Fruit fly (Drosophila melanogaster) whole organism, embryonic: Measurements from ENCODE around the gene Drsl1.

ENCODE experiments used
- Abd-B ChIP-seq: fragments of 200-800 bp; sonication (Bioruptor generic); optimal IDR thresholded peaks from 2 replicates; lab custom pipeline; 2018; ENCODE audit warnings: missing biosample characterization, mild to moderate bottlenecking, missing genetic modification characterization, moderate library complexity
- Blimp-1 ChIP-seq: fragments of 200-800 bp; sonication (Bioruptor generic); optimal IDR thresholded peaks from 3 replicates; lab custom pipeline; 2018; ENCODE audit warnings: missing biosample characterization, missing genetic modification characterization, mild to moderate bottlenecking, moderate library complexity, missing genetic modification reagents
- CG10267 ChIP-seq: fragments of 200-800 bp; sonication (Bioruptor generic); optimal IDR thresholded peaks from 2 replicates; lab custom pipeline; 2018; ENCODE audit warnings: missing biosample characterization, mild to moderate bottlenecking, missing genetic modification characterization, moderate library complexity
- CG10959 ChIP-seq: fragments of 200-800 bp; sonication (Bioruptor generic); IDR thresholded peaks from 2 replicates; pipeline ENCODE4 v1.3.6; 2022; ENCODE audit warnings: missing biosample characterization, missing genetic modification characterization
- CG11093 ChIP-seq: fragments of 200-800 bp; sonication (Bioruptor generic); IDR thresholded peaks from 3 replicates; pipeline ENCODE4 v1.3.6; 2022; ENCODE audit warnings: missing biosample characterization, missing genetic modification characterization
- CG11560 ChIP-seq: fragments of 200-800 bp; sonication (Bioruptor generic); IDR thresholded peaks from 3 replicates; pipeline ENCODE4 v1.3.6; 2022; ENCODE audit warnings: missing biosample characterization, missing genetic modification characterization
- CG13775 ChIP-seq: fragments of 200-800 bp; sonication (Bioruptor generic); optimal IDR thresholded peaks from 3 replicates; lab custom pipeline; 2017; ENCODE audit warnings: missing biosample characterization, mild to moderate bottlenecking, missing genetic modification characterization
- CG15696 ChIP-seq: fragments of 200-800 bp; sonication (Bioruptor generic); optimal IDR thresholded peaks from 2 replicates; lab custom pipeline; 2019; ENCODE audit warnings: missing biosample characterization, mild to moderate bottlenecking, missing genetic modification characterization, moderate library complexity
- CG1603 ChIP-seq: fragments of 200-800 bp; sonication (Bioruptor generic); optimal IDR thresholded peaks from 2 replicates; lab custom pipeline; 2019; ENCODE audit warnings: missing biosample characterization, mild to moderate bottlenecking, missing genetic modification characterization, moderate library complexity
- CG17802 ChIP-seq: fragments of 200-800 bp; sonication (Bioruptor generic); optimal IDR thresholded peaks from 2 replicates; lab custom pipeline; 2018; ENCODE audit warnings: missing biosample characterization, mild to moderate bottlenecking, missing genetic modification characterization, moderate library complexity
- CG2116 ChIP-seq: fragments of 200-800 bp; sonication (Bioruptor generic); optimal IDR thresholded peaks from 3 replicates; lab custom pipeline; 2018; ENCODE audit warnings: missing biosample characterization, mild to moderate bottlenecking, missing genetic modification characterization
- CG2199 ChIP-seq: fragments of 200-800 bp; sonication (Bioruptor generic); IDR thresholded peaks from 3 replicates; pipeline ENCODE4 v1.3.6; 2022; ENCODE audit warnings: missing biosample characterization, missing genetic modification characterization
- CG34376 ChIP-seq: fragments of 200-800 bp; sonication (Bioruptor generic); optimal IDR thresholded peaks from 2 replicates; lab custom pipeline; 2018; ENCODE audit warnings: missing biosample characterization, mild to moderate bottlenecking, missing genetic modification characterization
- CG3838 ChIP-seq: fragments of 200-800 bp; sonication (Bioruptor generic); optimal IDR thresholded peaks from 3 replicates; lab custom pipeline; 2016; ENCODE audit warnings: missing biosample characterization, missing genetic modification characterization
- CG4424 ChIP-seq: fragments of 200-800 bp; sonication (Bioruptor generic); optimal IDR thresholded peaks from 3 replicates; lab custom pipeline; 2016; ENCODE audit warnings: missing biosample characterization, missing genetic modification characterization
- CG5245 ChIP-seq: fragments of 200-800 bp; sonication (Bioruptor generic); optimal IDR thresholded peaks from 3 replicates; lab custom pipeline; 2016; ENCODE audit warnings: missing biosample characterization, missing genetic modification characterization
- CG5953 ChIP-seq: fragments of 200-800 bp; sonication (Bioruptor generic); IDR thresholded peaks from 2 replicates; pipeline ENCODE4 v1.3.6; 2022; ENCODE audit warnings: missing biosample characterization, missing genetic modification characterization
- CG8089 ChIP-seq: fragments of 200-800 bp; sonication (Bioruptor generic); optimal IDR thresholded peaks from 3 replicates; lab custom pipeline; 2016; ENCODE audit warnings: missing biosample characterization, missing genetic modification characterization
- CG8281 ChIP-seq: fragments of 200-800 bp; sonication (Bioruptor generic); optimal IDR thresholded peaks from 2 replicates; lab custom pipeline; 2018; ENCODE audit warnings: missing biosample characterization, mild to moderate bottlenecking, missing genetic modification characterization, moderate library complexity
- CTCF ChIP-seq: fragments of 200-800 bp; sonication (Bioruptor generic); optimal IDR thresholded peaks from 2 replicates; lab custom pipeline; 2017; ENCODE audit warnings: missing biosample characterization, mild to moderate bottlenecking, missing genetic modification characterization, moderate library complexity
- Dip2 ChIP-seq: fragments of 200-800 bp; sonication (Bioruptor generic); IDR thresholded peaks from 2 replicates; pipeline ENCODE4 v1.3.6; 2022; ENCODE audit warnings: missing biosample characterization, missing genetic modification characterization
- Dll ChIP-seq: fragments of 200-800 bp; sonication (Bioruptor generic); IDR thresholded peaks from 4 replicates; pipeline ENCODE4 v1.3.6; 2022; ENCODE audit warnings: missing biosample characterization, missing genetic modification characterization; ENCODE audit not compliant: partially characterized antibody
- Dref ChIP-seq: fragments of 200-800 bp; sonication (Bioruptor generic); IDR thresholded peaks from 2 replicates; pipeline ENCODE4 v1.3.6; 2022; ENCODE audit warnings: missing biosample characterization, missing genetic modification characterization
- HLH4C ChIP-seq: fragments of 200-800 bp; sonication (Bioruptor generic); IDR thresholded peaks from 3 replicates; pipeline ENCODE4 v1.3.6; 2022; ENCODE audit warnings: missing biosample characterization, missing genetic modification characterization; ENCODE audit not compliant: partially characterized antibody
- HLH54F ChIP-seq: fragments of 200-800 bp; sonication (Bioruptor generic); optimal IDR thresholded peaks from 3 replicates; lab custom pipeline; 2016; ENCODE audit warnings: missing biosample characterization, missing genetic modification characterization
- Hmr ChIP-seq: fragments of 200-800 bp; sonication (Bioruptor generic); optimal IDR thresholded peaks from 3 replicates; lab custom pipeline; 2017; ENCODE audit warnings: mild to moderate bottlenecking, missing biosample characterization, missing genetic modification reagents, missing genetic modification characterization
- Max ChIP-seq: fragments of 200-800 bp; sonication (Bioruptor generic); optimal IDR thresholded peaks from 2 replicates; lab custom pipeline; 2016; ENCODE audit warnings: missing biosample characterization, mild to moderate bottlenecking, missing genetic modification characterization
- Side ChIP-seq: fragments of 200-800 bp; sonication (Bioruptor generic); optimal IDR thresholded peaks from 2 replicates; lab custom pipeline; 2016; ENCODE audit warnings: missing biosample characterization, missing genetic modification characterization
- Stat92E ChIP-seq, 3 experiments: fragments of >200 bp in 2 of 3; fragments of 200-800 bp in 1 of 3; sonication (Bioruptor generic) in 1 of 3; optimal IDR thresholded peaks; 2 replicates each; lab custom pipeline; 2017 to 2019; ENCODE audit warnings: missing biosample characterization in 3 of 3, missing genetic modification characterization in 3 of 3, mild to moderate bottlenecking in 1 of 3, moderate library complexity in 1 of 3
- YL-1 ChIP-seq: fragments of 200-800 bp; sonication (Bioruptor generic); optimal IDR thresholded peaks from 3 replicates; lab custom pipeline; 2017; ENCODE audit warnings: missing biosample characterization, mild to moderate bottlenecking, missing genetic modification characterization
- abd-A ChIP-seq: fragments of 200-800 bp; sonication (Bioruptor generic); optimal IDR thresholded peaks from 3 replicates; lab custom pipeline; 2019; ENCODE audit warnings: missing biosample characterization, mild to moderate bottlenecking, missing genetic modification characterization, moderate library complexity
- cad ChIP-seq: fragments of >200 bp; optimal IDR thresholded peaks from 2 replicates; lab custom pipeline; 2017; ENCODE audit warnings: missing biosample characterization, missing genetic modification characterization
- ci ChIP-seq: fragments of 200-800 bp; sonication (Bioruptor generic); IDR thresholded peaks from 3 replicates; pipeline ENCODE4 v1.3.6; 2022; ENCODE audit warnings: missing biosample characterization, missing genetic modification characterization
- en ChIP-seq: fragments of 200-800 bp; sonication (Bioruptor generic); optimal IDR thresholded peaks from 2 replicates; lab custom pipeline; 2016; ENCODE audit warnings: missing biosample characterization, missing genetic modification characterization
- esg ChIP-seq: fragments of 200-800 bp; sonication (Bioruptor generic); conservative IDR thresholded peaks from 2 replicates; pipeline ENCODE4 v1.3.6; 2022; ENCODE audit warnings: missing biosample characterization, missing genetic modification characterization
- eve ChIP-seq, 2 experiments: fragments of >200 bp; optimal IDR thresholded peaks; 2 replicates each; lab custom pipeline; 2017; ENCODE audit warnings: missing biosample characterization in 2 of 2, missing genetic modification characterization in 2 of 2
- fru ChIP-seq: fragments of >200 bp; optimal IDR thresholded peaks from 2 replicates; lab custom pipeline; 2017
- grau ChIP-seq: fragments of 200-800 bp; optimal IDR thresholded peaks from 3 replicates; lab custom pipeline; 2019; ENCODE audit warnings: missing biosample characterization, mild to moderate bottlenecking, missing genetic modification characterization, moderate library complexity
- gsb-n ChIP-seq: fragments of 200-800 bp; sonication (Bioruptor generic); optimal IDR thresholded peaks from 3 replicates; lab custom pipeline; 2018; ENCODE audit warnings: missing biosample characterization, mild to moderate bottlenecking, missing genetic modification characterization
- her ChIP-seq: fragments of 200-800 bp; sonication (Bioruptor generic); optimal IDR thresholded peaks from 2 replicates; lab custom pipeline; 2016; ENCODE audit warnings: missing biosample characterization, missing genetic modification characterization
- kni ChIP-seq: fragments of 200-800 bp; sonication (Bioruptor generic); optimal IDR thresholded peaks from 3 replicates; lab custom pipeline; 2017; ENCODE audit warnings: mild to moderate bottlenecking, missing biosample characterization, missing genetic modification reagents, missing genetic modification characterization
- knrl ChIP-seq: fragments of 200-800 bp; sonication (Bioruptor generic); IDR thresholded peaks from 3 replicates; pipeline ENCODE4 v1.3.6; 2022; ENCODE audit warnings: missing biosample characterization, missing genetic modification characterization; ENCODE audit not compliant: partially characterized antibody
- mam ChIP-seq: fragments of 200-800 bp; sonication (Bioruptor generic); optimal IDR thresholded peaks from 3 replicates; lab custom pipeline; 2016; ENCODE audit warnings: missing biosample characterization, missing genetic modification characterization
- mld ChIP-seq: fragments of 200-800 bp; sonication (Bioruptor generic); IDR thresholded peaks from 3 replicates; pipeline ENCODE4 v1.3.6; 2022; ENCODE audit warnings: missing biosample characterization, missing genetic modification characterization; ENCODE audit not compliant: partially characterized antibody
- pfk ChIP-seq: fragments of 200-800 bp; sonication (Bioruptor generic); optimal IDR thresholded peaks from 2 replicates; lab custom pipeline; 2018; ENCODE audit warnings: missing biosample characterization, mild to moderate bottlenecking, missing genetic modification characterization, moderate library complexity
- pnt ChIP-seq: fragments of 200-800 bp; sonication (Bioruptor generic); optimal IDR thresholded peaks from 3 replicates; lab custom pipeline; 2016; ENCODE audit warnings: missing biosample characterization, missing genetic modification characterization
- pzg ChIP-seq: fragments of 200-800 bp; sonication (Bioruptor generic); optimal IDR thresholded peaks from 3 replicates; lab custom pipeline; 2018; ENCODE audit warnings: missing biosample characterization, mild to moderate bottlenecking, missing genetic modification characterization, moderate library complexity
- row ChIP-seq: fragments of 200-800 bp; sonication (Bioruptor generic); IDR thresholded peaks from 3 replicates; pipeline ENCODE4 v1.3.6; 2022; ENCODE audit warnings: missing biosample characterization, missing genetic modification characterization
- sima ChIP-seq: fragments of 200-800 bp; sonication (Bioruptor generic); optimal IDR thresholded peaks from 2 replicates; lab custom pipeline; 2016; ENCODE audit warnings: missing biosample characterization, missing genetic modification characterization
- toy ChIP-seq: fragments of 200-800 bp; sonication (Bioruptor generic); IDR thresholded peaks from 2 replicates; pipeline ENCODE4 v1.3.6; 2022; ENCODE audit warnings: missing biosample characterization, missing genetic modification characterization
- tup ChIP-seq: fragments of 200-800 bp; sonication (Bioruptor generic); optimal IDR thresholded peaks from 2 replicates; lab custom pipeline; 2016; ENCODE audit warnings: missing biosample characterization, mild to moderate bottlenecking, missing genetic modification characterization, moderate library complexity
- vfl ChIP-seq: fragments of 200-800 bp; sonication (Bioruptor generic); optimal IDR thresholded peaks from 2 replicates; lab custom pipeline; 2016; ENCODE audit warnings: missing biosample characterization, missing genetic modification characterization
- z ChIP-seq: fragments of 200-800 bp; sonication (Bioruptor generic); IDR thresholded peaks from 3 replicates; pipeline ENCODE4 v1.3.6; 2022; ENCODE audit warnings: missing biosample characterization, missing genetic modification characterization

Gene Drsl1

DNA sequence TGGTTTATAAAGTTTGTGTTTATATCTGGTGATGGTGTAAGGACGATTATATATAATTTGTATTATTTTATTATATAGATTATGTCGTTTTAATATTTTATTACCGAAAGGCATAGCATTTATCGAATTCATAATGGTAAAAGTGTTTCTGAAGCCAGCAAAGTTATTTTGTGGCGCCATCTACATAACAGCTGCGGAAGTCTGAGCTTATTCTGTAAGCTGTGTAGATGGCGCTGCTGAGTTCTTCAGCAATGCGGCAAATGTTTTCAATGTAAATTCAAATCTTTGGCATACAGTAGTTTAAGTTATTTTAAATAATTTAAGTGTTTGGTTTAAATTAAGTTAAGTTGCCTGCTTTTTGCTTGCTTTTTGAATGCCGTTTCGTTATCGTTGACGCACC, 47.2 kb downstream of the Drsl1 start (continued):
- no peak for TF ChIP-seq Max (GFP tag; lab: Kevin White, UChicago)
- TF ChIP-seq esg = no peak
- TF ChIP-seq CG34376 (GFP tag; lab: Kevin White, UChicago) = no peak
- TF ChIP-seq mam (GFP tag; lab: Kevin White, UChicago) = no peak
- TF ChIP-seq tup (GFP tag; lab: Kevin White, UChicago) = no peak
- TF ChIP-seq Abd-B = no peak
- no peak for TF ChIP-seq HLH54F (GFP tag; lab: Kevin White, UChicago)
- no peak for TF ChIP-seq eve (GFP tag; optimal IDR thresholded peaks at IDR 0.05; lab: Kevin White, UChicago)
- TF ChIP-seq z (GFP tag; lab: Robert Waterston, UW) = no peak
- TF ChIP-seq CG2116 = no peak
- TF ChIP-seq Blimp-1 (GFP tag; lab: Kevin White, UChicago) = peak; percentile 11
- no peak for TF ChIP-seq vfl
- TF ChIP-seq pfk (GFP tag; lab: Kevin White, UChicago) = no peak
- TF ChIP-seq HLH4C (GFP tag; lab: Robert Waterston, UW) = no peak
- TF ChIP-seq cad (GFP tag; lab: Kevin White, UChicago) = no peak
- no peak for TF ChIP-seq pzg (GFP tag; lab: Kevin White, UChicago)
- TF ChIP-seq CG8281 = no peak
- TF ChIP-seq CG10959 (GFP tag; lab: Robert Waterston, UW) = peak; percentile 44
- no peak for TF ChIP-seq YL-1 (GFP tag; lab: Kevin White, UChicago)
- TF ChIP-seq CG8089 (GFP tag; lab: Kevin White, UChicago) = no peak
- TF ChIP-seq sima (GFP tag; lab: Kevin White, UChicago) = no peak
- no peak for TF ChIP-seq Hmr (GFP tag; lab: Kevin White, UChicago)
- no peak for TF ChIP-seq CG13775 (GFP tag; lab: Kevin White, UChicago)
- TF ChIP-seq abd-A (tag; lab: Kevin White, UChicago) = no peak
- TF ChIP-seq row (GFP tag; lab: Robert Waterston, UW) = no peak
- no peak for TF ChIP-seq her (GFP tag; lab: Kevin White, UChicago)
- TF ChIP-seq CG5953 (GFP tag; lab: Robert Waterston, UW) = no peak
- no peak for TF ChIP-seq toy (GFP tag; lab: Robert Waterston, UW)
- TF ChIP-seq Dref = no peak
- no peak for TF ChIP-seq CG1603 (tag; lab: Kevin White, UChicago)
- TF ChIP-seq kni (GFP tag; lab: Kevin White, UChicago) = no peak
- no peak for TF ChIP-seq knrl (GFP tag; lab: Robert Waterston, UW)
- TF ChIP-seq mld = no peak
- TF ChIP-seq CG15696 = peak; percentile 18
- TF ChIP-seq CG11560 (tag; lab: Robert Waterston, UW) = no peak
- TF ChIP-seq CG2199 (GFP tag; lab: Robert Waterston, UW) = no peak; the same call in 2 of the 3 replicates
- TF ChIP-seq fru (lab: Kevin White, UChicago) = no peak
- TF ChIP-seq CG11093 (GFP tag; lab: Robert Waterston, UW) = no peak
- TF ChIP-seq ci = no peak; the same call in 2 of the 3 replicates
- TF ChIP-seq CG10267 = no peak
- no peak for TF ChIP-seq CG3838 (GFP tag; lab: Kevin White, UChicago)
- TF ChIP-seq CG4424 (GFP tag; lab: Kevin White, UChicago) = peak; percentile 39
- peak; percentile 2 for TF ChIP-seq CG17802 (tag; lab: Kevin White, UChicago)
- TF ChIP-seq pnt (GFP tag; lab: Kevin White, UChicago) = no peak
- TF ChIP-seq Side (GFP tag; lab: Kevin White, UChicago) = no peak
- TF ChIP-seq en (GFP tag; lab: Kevin White, UChicago) = no peak
- TF ChIP-seq Stat92E (GFP tag; optimal IDR thresholded peaks at IDR 0.05; lab: Kevin White, UChicago) = no peak
- peak; percentile 94 for TF ChIP-seq Dip2 (GFP tag; lab: Robert Waterston, UW)
- peak; percentile 98 for TF ChIP-seq CTCF
- no peak for TF ChIP-seq grau (tag; lab: Kevin White, UChicago)
- no peak for TF ChIP-seq Dll (GFP tag; lab: Robert Waterston, UW)
- TF ChIP-seq gsb-n (tag; lab: Kevin White, UChicago) = no peak
- peak; percentile 52 for TF ChIP-seq CG5245 (GFP tag; lab: Kevin White, UChicago)
